Fruit fly (Drosophila melanogaster) whole organism, embryonic: ENCODE measurements around the gene Actn.

Source experiments
- Antp ChIP-seq: fragments of 200-800 bp; sonication (Bioruptor generic); optimal IDR thresholded peaks from 3 replicates; lab custom pipeline; 2016; ENCODE audit warnings: missing biosample characterization, missing genetic modification characterization
- BEAF-32 ChIP-seq: fragments of 200-800 bp; sonication (Bioruptor generic); optimal IDR thresholded peaks from 3 replicates; lab custom pipeline; 2017; ENCODE audit warnings: missing biosample characterization, missing genetic modification characterization, mild to moderate bottlenecking, moderate library complexity, missing genetic modification reagents
- CG11723 ChIP-seq: fragments of 200-800 bp; sonication (Bioruptor generic); optimal IDR thresholded peaks from 2 replicates; lab custom pipeline; 2017; ENCODE audit warnings: missing biosample characterization, mild to moderate bottlenecking, missing genetic modification characterization
- CG13123 ChIP-seq: fragments of 200-800 bp; sonication (Bioruptor generic); optimal IDR thresholded peaks from 2 replicates; lab custom pipeline; 2016; ENCODE audit warnings: missing biosample characterization, missing genetic modification characterization
- CG13775 ChIP-seq: fragments of 200-800 bp; sonication (Bioruptor generic); optimal IDR thresholded peaks from 3 replicates; lab custom pipeline; 2017; ENCODE audit warnings: missing biosample characterization, mild to moderate bottlenecking, missing genetic modification characterization
- CG15269 ChIP-seq: fragments of 200-800 bp; sonication (Bioruptor generic); optimal IDR thresholded peaks from 2 replicates; lab custom pipeline; 2018; ENCODE audit warnings: missing biosample characterization, mild to moderate bottlenecking, missing genetic modification characterization, moderate library complexity
- CG1832 ChIP-seq: fragments of 200-800 bp; sonication (Bioruptor generic); optimal IDR thresholded peaks from 2 replicates; lab custom pipeline; 2017; ENCODE audit warnings: missing biosample characterization, mild to moderate bottlenecking, missing genetic modification characterization, inconsistent platforms
- CG3726 ChIP-seq: fragments of 200-800 bp; sonication (Bioruptor generic); IDR thresholded peaks from 3 replicates; pipeline ENCODE4, ENCODE4 v1.3.6; 2022; ENCODE audit warnings: missing biosample characterization, missing genetic modification characterization
- CG4424 ChIP-seq: fragments of 200-800 bp; sonication (Bioruptor generic); optimal IDR thresholded peaks from 3 replicates; lab custom pipeline; 2016; ENCODE audit warnings: missing biosample characterization, missing genetic modification characterization
- CG6791 ChIP-seq: fragments of 200-800 bp; sonication (Bioruptor generic); IDR thresholded peaks from 3 replicates; pipeline ENCODE4 v1.3.6; 2022; ENCODE audit warnings: missing biosample characterization, missing genetic modification characterization; ENCODE audit not compliant: partially characterized antibody
- CG7357 ChIP-seq: fragments of 200-800 bp; sonication (Bioruptor generic); IDR thresholded peaks from 3 replicates; pipeline ENCODE4 v1.3.6; 2022; ENCODE audit warnings: missing biosample characterization, missing genetic modification characterization
- CG7963 ChIP-seq: fragments of 200-800 bp; sonication (Bioruptor generic); IDR thresholded peaks from 3 replicates; pipeline ENCODE4 v1.3.6; 2022; ENCODE audit warnings: missing biosample characterization, missing genetic modification characterization; ENCODE audit not compliant: partially characterized antibody
- CG8478 ChIP-seq: fragments of >200 bp; optimal IDR thresholded peaks from 2 replicates; lab custom pipeline; 2018
- CG8944 ChIP-seq: fragments of 200-800 bp; sonication (Bioruptor generic); optimal IDR thresholded peaks from 3 replicates; lab custom pipeline; 2016; ENCODE audit warnings: missing biosample characterization, missing genetic modification characterization
- CG9876 ChIP-seq: fragments of 200-800 bp; sonication (Bioruptor generic); optimal IDR thresholded peaks from 2 replicates; lab custom pipeline; 2016; ENCODE audit warnings: missing biosample characterization, missing genetic modification characterization
- Dll ChIP-seq: fragments of 200-800 bp; sonication (Bioruptor generic); IDR thresholded peaks from 4 replicates; pipeline ENCODE4 v1.3.6; 2022; ENCODE audit warnings: missing biosample characterization, missing genetic modification characterization; ENCODE audit not compliant: partially characterized antibody
- Elba2 ChIP-seq: fragments of 200-800 bp; sonication (Bioruptor generic); optimal IDR thresholded peaks from 3 replicates; lab custom pipeline; 2016; ENCODE audit warnings: missing biosample characterization, missing genetic modification characterization
- GATAe ChIP-seq: fragments of 200-800 bp; sonication (Bioruptor generic); conservative IDR thresholded peaks from 2 replicates; pipeline ENCODE4 v1.3.6; 2022; ENCODE audit warnings: missing biosample characterization, missing genetic modification characterization
- HLH4C ChIP-seq: fragments of 200-800 bp; sonication (Bioruptor generic); IDR thresholded peaks from 3 replicates; pipeline ENCODE4 v1.3.6; 2022; ENCODE audit warnings: missing biosample characterization, missing genetic modification characterization; ENCODE audit not compliant: partially characterized antibody
- Lhr ChIP-seq: fragments of 200-800 bp; sonication (Bioruptor generic); optimal IDR thresholded peaks from 3 replicates; lab custom pipeline; 2017; ENCODE audit warnings: mild to moderate bottlenecking, missing biosample characterization, missing genetic modification reagents, missing genetic modification characterization
- Neu2 ChIP-seq: fragments of 200-800 bp; sonication (Bioruptor generic); optimal IDR thresholded peaks from 3 replicates; lab custom pipeline; 2016; ENCODE audit warnings: missing biosample characterization, missing genetic modification characterization, borderline replicate concordance
- Optix ChIP-seq: fragments of 200-800 bp; sonication (Bioruptor generic); IDR thresholded peaks from 3 replicates; pipeline ENCODE4 v1.3.6; 2022; ENCODE audit warnings: missing biosample characterization, missing genetic modification characterization
- Ptx1 ChIP-seq: fragments of 200-800 bp; sonication (Bioruptor generic); IDR thresholded peaks from 2 replicates; pipeline ENCODE4 v1.3.6; 2022; ENCODE audit warnings: missing biosample characterization, missing genetic modification characterization
- Ravus ChIP-seq: fragments of 200-800 bp; sonication (Bioruptor generic); IDR thresholded peaks from 2 replicates; pipeline ENCODE4 v1.3.6; 2022; ENCODE audit warnings: missing biosample characterization, missing genetic modification characterization
- Side ChIP-seq: fragments of 200-800 bp; sonication (Bioruptor generic); optimal IDR thresholded peaks from 2 replicates; lab custom pipeline; 2016; ENCODE audit warnings: missing biosample characterization, missing genetic modification characterization
- Sin3A ChIP-seq: fragments of >200 bp; optimal IDR thresholded peaks from 2 replicates; lab custom pipeline; 2018
- bab2 ChIP-seq: fragments of 200-800 bp; sonication (Bioruptor generic); optimal IDR thresholded peaks from 2 replicates; lab custom pipeline; 2016; ENCODE audit warnings: missing biosample characterization, missing genetic modification characterization
- bowl ChIP-seq: fragments of 200-800 bp; sonication (Bioruptor generic); IDR thresholded peaks from 2 replicates; pipeline ENCODE4 v1.3.6; 2022; ENCODE audit warnings: missing biosample characterization, missing genetic modification characterization
- btn ChIP-seq: fragments of 200-800 bp; sonication (Bioruptor generic); optimal IDR thresholded peaks from 2 replicates; lab custom pipeline; 2016; ENCODE audit warnings: missing biosample characterization, missing genetic modification characterization
- crol ChIP-seq: fragments of 200-800 bp; sonication (Bioruptor generic); IDR thresholded peaks from 2 replicates; pipeline ENCODE4 v1.3.6; 2022; ENCODE audit warnings: missing biosample characterization, missing genetic modification characterization
- crp ChIP-seq, 2 experiments: fragments of 200-800 bp; sonication (Bioruptor generic); optimal IDR thresholded peaks; 2 replicates in 1 of 2; 3 replicates in 1 of 2; lab custom pipeline; 2017; ENCODE audit warnings: missing biosample characterization in 2 of 2, missing genetic modification characterization in 2 of 2, mild to moderate bottlenecking in 1 of 2, moderate library complexity in 1 of 2
- dysf ChIP-seq: fragments of 200-800 bp; sonication (Bioruptor generic); IDR thresholded peaks from 3 replicates; pipeline ENCODE4 v1.3.6; 2022; ENCODE audit warnings: missing biosample characterization, missing genetic modification characterization
- eve ChIP-seq, 2 experiments: fragments of >200 bp; optimal IDR thresholded peaks; 2 replicates each; lab custom pipeline; 2017; ENCODE audit warnings: missing biosample characterization in 2 of 2, missing genetic modification characterization in 2 of 2
- exex ChIP-seq: fragments of 200-800 bp; sonication (Bioruptor generic); optimal IDR thresholded peaks from 4 replicates; lab custom pipeline; 2018; ENCODE audit warnings: missing biosample characterization, mild to moderate bottlenecking, missing genetic modification characterization, moderate library complexity
- gcm ChIP-seq: fragments of 200-800 bp; sonication (Bioruptor generic); optimal IDR thresholded peaks from 2 replicates; lab custom pipeline; 2019; ENCODE audit warnings: missing biosample characterization, mild to moderate bottlenecking, missing genetic modification characterization, moderate library complexity
- gem ChIP-seq: fragments of 200-800 bp; sonication (Bioruptor generic); optimal IDR thresholded peaks from 2 replicates; lab custom pipeline; 2019; ENCODE audit warnings: missing biosample characterization, mild to moderate bottlenecking, missing genetic modification characterization, moderate library complexity
- hkb ChIP-seq, 2 experiments: fragments of 200-800 bp in 1 of 2; fragments of >200 bp in 1 of 2; sonication (Bioruptor generic) in 1 of 2; IDR thresholded peaks in 1 of 2; optimal IDR thresholded peaks in 1 of 2; 2 replicates each; pipeline versions ENCODE4 v1.3.6 to Lab custom; 2017 to 2022; ENCODE audit warnings: missing biosample characterization in 1 of 2, missing genetic modification characterization in 1 of 2
- lbe ChIP-seq: fragments of 200-800 bp; sonication (Bioruptor generic); optimal IDR thresholded peaks from 2 replicates; lab custom pipeline; 2016; ENCODE audit warnings: missing biosample characterization, mild to moderate bottlenecking, missing genetic modification characterization
- nau ChIP-seq: fragments of 200-800 bp; sonication (Bioruptor generic); optimal IDR thresholded peaks from 3 replicates; lab custom pipeline; 2017; ENCODE audit warnings: missing biosample characterization, mild to moderate bottlenecking, missing genetic modification characterization, missing genetic modification reagents
- peb ChIP-seq: fragments of 200-800 bp; sonication (Bioruptor generic); IDR thresholded peaks from 2 replicates; pipeline ENCODE4 v1.3.6; 2022; ENCODE audit warnings: missing biosample characterization, missing genetic modification characterization
- sd ChIP-seq: fragments of 200-800 bp; sonication (Bioruptor generic); optimal IDR thresholded peaks from 3 replicates; lab custom pipeline; 2018; ENCODE audit warnings: missing biosample characterization, mild to moderate bottlenecking, missing genetic modification characterization, moderate library complexity
- seq ChIP-seq: fragments of 200-800 bp; sonication (Bioruptor generic); IDR thresholded peaks from 2 replicates; pipeline ENCODE4 v1.3.6; 2022; ENCODE audit warnings: missing biosample characterization, missing genetic modification characterization
- sima ChIP-seq: fragments of 200-800 bp; sonication (Bioruptor generic); optimal IDR thresholded peaks from 2 replicates; lab custom pipeline; 2016; ENCODE audit warnings: missing biosample characterization, missing genetic modification characterization
- stc ChIP-seq: fragments of 200-800 bp; sonication (Bioruptor generic); IDR thresholded peaks from 2 replicates; pipeline ENCODE4 v1.3.6; 2022; ENCODE audit warnings: missing biosample characterization, missing genetic modification characterization
- tap ChIP-seq: fragments of 200-800 bp; optimal IDR thresholded peaks from 3 replicates; lab custom pipeline; 2019; ENCODE audit warnings: missing biosample characterization, mild to moderate bottlenecking, missing genetic modification characterization, moderate library complexity
- tin ChIP-seq: fragments of 200-800 bp; sonication (Bioruptor generic); optimal IDR thresholded peaks from 3 replicates; lab custom pipeline; 2016; ENCODE audit warnings: missing biosample characterization, missing genetic modification characterization
- vnd ChIP-seq: fragments of 200-800 bp; sonication (Bioruptor generic); IDR thresholded peaks from 3 replicates; pipeline ENCODE4 v1.3.6; 2022; ENCODE audit warnings: missing biosample characterization, missing genetic modification characterization; ENCODE audit not compliant: partially characterized antibody
- zfh2 ChIP-seq: fragments of 200-800 bp; sonication (Bioruptor generic); optimal IDR thresholded peaks from 2 replicates; lab custom pipeline; 2016; ENCODE audit warnings: missing biosample characterization, missing genetic modification characterization

Actn gene

DNA sequence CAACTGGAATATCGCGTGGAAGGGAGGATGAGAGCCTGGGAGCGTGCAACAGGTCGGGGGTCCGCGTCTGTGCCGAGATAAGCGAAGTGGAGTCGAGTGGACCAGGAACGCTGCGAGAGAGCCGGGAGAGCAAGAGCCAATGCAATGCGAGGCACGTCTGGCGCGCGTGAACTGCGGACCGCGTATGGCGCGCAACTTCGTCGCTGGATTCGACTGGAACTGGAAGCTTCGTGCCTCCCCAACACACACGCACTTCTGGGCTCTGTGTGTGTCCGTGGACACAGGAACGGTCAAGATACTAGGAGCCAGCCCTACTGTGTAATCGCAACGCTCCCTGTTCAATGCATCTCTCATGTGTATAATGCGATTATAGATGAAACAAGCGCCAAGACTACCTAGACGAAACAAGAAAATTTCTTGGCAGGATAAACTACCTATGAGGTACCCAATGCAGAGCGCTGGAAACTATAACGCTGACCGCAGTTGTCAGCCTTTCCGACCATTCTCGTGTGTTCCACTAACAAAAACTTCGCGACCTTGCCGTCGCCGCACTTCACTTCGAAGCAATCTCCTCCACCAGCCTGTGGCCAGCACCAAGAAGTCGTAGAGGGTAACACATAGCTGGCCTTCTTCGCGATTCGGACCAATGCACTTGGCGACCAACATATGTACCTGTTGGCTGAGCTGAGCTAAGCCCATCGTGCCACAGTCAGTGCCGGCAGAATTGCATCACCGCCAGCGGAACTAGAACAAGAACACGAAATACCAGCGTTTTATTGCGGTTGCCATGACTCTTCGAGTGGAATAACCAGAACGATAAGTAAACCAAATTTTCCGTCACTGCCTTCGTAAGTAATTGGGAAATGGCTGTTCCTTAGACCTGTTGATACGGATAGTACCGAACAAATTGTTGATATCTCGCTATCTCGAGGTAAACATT lies 30.0 kb upstream of the Actn start, which contains the start of gene Rtca:
Gene Rtca, plus strand, starts transcription at position 536 of the 940 bp plus-strand sequence.
- TF ChIP-seq CG6791 (GFP tag; lab: Robert Waterston, UW) = no peak
- TF ChIP-seq eve (GFP tag; optimal IDR thresholded peaks at IDR 0.05; lab: Kevin White, UChicago) = no peak
- TF ChIP-seq hkb (optimal IDR thresholded peaks at IDR 0.05; lab: Kevin White, UChicago) = no peak
- peak; percentile 79 for TF ChIP-seq hkb (GFP tag; IDR thresholded peaks at IDR 0.05; lab: Robert Waterston, UW)
- no peak for TF ChIP-seq Dll (GFP tag; lab: Robert Waterston, UW)
- TF ChIP-seq Ravus (GFP tag; lab: Robert Waterston, UW) = no peak
- peak; percentile 72 for TF ChIP-seq Side (GFP tag; lab: Kevin White, UChicago)
- TF ChIP-seq CG8478 = no peak
- TF ChIP-seq crol (GFP tag; lab: Robert Waterston, UW) = no peak
- TF ChIP-seq Ptx1 (GFP tag; lab: Robert Waterston, UW) = peak; percentile 81
- TF ChIP-seq BEAF-32 (GFP tag; lab: Kevin White, UChicago) = no peak
- no peak for TF ChIP-seq HLH4C (GFP tag; lab: Robert Waterston, UW)
- TF ChIP-seq exex (tag; lab: Kevin White, UChicago) = no peak
- peak; percentile 46 for TF ChIP-seq CG13775 (GFP tag; lab: Kevin White, UChicago)
- no peak for TF ChIP-seq crp (GFP tag; optimal IDR thresholded peaks at IDR 0.05; lab: Kevin White, UChicago)
- TF ChIP-seq stc = peak; percentile 57; the same call in 1 of the 2 replicates
- TF ChIP-seq nau (GFP tag; lab: Kevin White, UChicago) = peak; percentile 8
- TF ChIP-seq CG15269 (tag; lab: Kevin White, UChicago) = peak; percentile 82
- peak; percentile 54 for TF ChIP-seq zfh2
- TF ChIP-seq bowl (GFP tag; lab: Robert Waterston, UW) = no peak
- TF ChIP-seq Optix (GFP tag; lab: Robert Waterston, UW) = peak; percentile 65; the same call in 1 of the 3 replicates
- peak; percentile 60 for TF ChIP-seq bab2 (GFP tag; lab: Kevin White, UChicago)
- TF ChIP-seq sd (tag; lab: Kevin White, UChicago) = peak; percentile 74
- TF ChIP-seq Sin3A = no peak
- TF ChIP-seq tin = peak; percentile 52
- TF ChIP-seq CG8944 (GFP tag; lab: Kevin White, UChicago) = peak; percentile 59
- peak; percentile 25 for TF ChIP-seq CG9876
- TF ChIP-seq tap (tag; lab: Kevin White, UChicago) = peak; percentile 64
- TF ChIP-seq dysf (GFP tag; lab: Robert Waterston, UW) = peak; percentile 82
- no peak for TF ChIP-seq peb (GFP tag; lab: Robert Waterston, UW)
- TF ChIP-seq CG11723 (GFP tag; lab: Kevin White, UChicago) = peak; percentile 34
- 0 out of 3 replicates have a peak, but pooled peaks have one; percentile 62 for TF ChIP-seq CG3726 (GFP tag; lab: Robert Waterston, UW)
- TF ChIP-seq seq (GFP tag; lab: Robert Waterston, UW) = peak; percentile 59
- no peak for TF ChIP-seq CG7963 (GFP tag; lab: Robert Waterston, UW)
- peak; percentile 39 for TF ChIP-seq gcm
- no peak for TF ChIP-seq Lhr (GFP tag; lab: Kevin White, UChicago)
- TF ChIP-seq Neu2 (GFP tag; lab: Kevin White, UChicago) = no peak
- TF ChIP-seq CG1832 (GFP tag; lab: Kevin White, UChicago) = no peak
- peak; percentile 78 for TF ChIP-seq gem (tag; lab: Kevin White, UChicago)
- no peak for TF ChIP-seq vnd (GFP tag; lab: Robert Waterston, UW)
- peak; percentile 2 for TF ChIP-seq sima (GFP tag; lab: Kevin White, UChicago)
- peak; percentile 78 for TF ChIP-seq Antp (GFP tag; lab: Kevin White, UChicago)
- no peak for TF ChIP-seq btn
- peak; percentile 3 for TF ChIP-seq CG13123 (GFP tag; lab: Kevin White, UChicago)
- no peak for TF ChIP-seq CG7357 (GFP tag; lab: Robert Waterston, UW)
- peak; percentile 51 for TF ChIP-seq CG4424 (GFP tag; lab: Kevin White, UChicago)
- TF ChIP-seq lbe = peak; percentile 35
- no peak for TF ChIP-seq GATAe
- no peak for TF ChIP-seq Elba2 (GFP tag; lab: Kevin White, UChicago)
